Worm (Caenorhabditis elegans) whole organism, late embryonic: Measurements from ENCODE around the gene fipr-16.
A peak's percentile ranks its signal among the peaks of the same experiment; 100 is the strongest.

Experiments used
- C08G9.2 ChIP-seq: sonication (generic microtip); optimal IDR thresholded peaks from 2 replicates; lab custom pipeline; 2016; ENCODE audit warnings: mild to moderate bottlenecking, missing genetic modification characterization, moderate library complexity, missing compliant biosample characterization
- K02D7.2 ChIP-seq: sonication (generic microtip); optimal IDR thresholded peaks from 2 replicates; lab custom pipeline; 2017; ENCODE audit warnings: mild to moderate bottlenecking, missing genetic modification characterization, missing compliant biosample characterization
- T23F11.4 ChIP-seq: fragments of 200-800 bp; sonication (Bioruptor generic); optimal IDR thresholded peaks from 2 replicates; lab custom pipeline; 2018; ENCODE audit warnings: mild to moderate bottlenecking, missing genetic modification characterization, missing compliant biosample characterization
- ahr-1 ChIP-seq: sonication (generic microtip); optimal IDR thresholded peaks from 2 replicates; lab custom pipeline; 2016; ENCODE audit warnings: missing genetic modification characterization, missing compliant biosample characterization
- ama-1 ChIP-seq: fragments of 150-350 bp; optimal IDR thresholded peaks from 2 replicates; lab custom pipeline; 2014
- ceh-19 ChIP-seq: fragments of 200-800 bp; sonication (Bioruptor generic); optimal IDR thresholded peaks from 2 replicates; lab custom pipeline; 2018; ENCODE audit warnings: mild to moderate bottlenecking, missing genetic modification characterization, missing compliant biosample characterization
- ceh-2 ChIP-seq: sonication (generic microtip); optimal IDR thresholded peaks from 2 replicates; lab custom pipeline; 2016; ENCODE audit warnings: missing genotype, missing genetic modification characterization, missing compliant biosample characterization
- ceh-34 ChIP-seq: sonication (generic microtip); optimal IDR thresholded peaks from 2 replicates; lab custom pipeline; 2016; ENCODE audit warnings: mild to moderate bottlenecking, missing genetic modification characterization, missing compliant biosample characterization
- ceh-45 ChIP-seq: fragments of 200-800 bp; sonication (Bioruptor generic); IDR thresholded peaks from 2 replicates; pipeline ENCODE4 v1.3.6; 2022; ENCODE audit warnings: missing genetic modification reagents, missing genetic modification characterization, missing compliant biosample characterization
- ets-4 ChIP-seq: sonication (generic microtip); optimal IDR thresholded peaks from 2 replicates; lab custom pipeline; 2016; ENCODE audit warnings: missing genetic modification characterization, missing compliant biosample characterization
- eyg-1 ChIP-seq: sonication (generic microtip); optimal IDR thresholded peaks from 2 replicates; lab custom pipeline; 2016; ENCODE audit warnings: missing genotype, missing genetic modification characterization, missing compliant biosample characterization
- fax-1 ChIP-seq: sonication (generic microtip); optimal IDR thresholded peaks from 2 replicates; lab custom pipeline; 2016; ENCODE audit warnings: missing genotype, missing genetic modification characterization, missing compliant biosample characterization
- gmeb-2 ChIP-seq: sonication (generic microtip); optimal IDR thresholded peaks from 2 replicates; lab custom pipeline; 2016; ENCODE audit warnings: missing genetic modification characterization, inconsistent platforms, missing compliant biosample characterization
- hlh-13 ChIP-seq: fragments of 200-800 bp; sonication (Bioruptor generic); optimal IDR thresholded peaks from 2 replicates; lab custom pipeline; 2018; ENCODE audit warnings: mild to moderate bottlenecking, missing genetic modification characterization, missing compliant biosample characterization
- hlh-15 ChIP-seq: sonication (generic microtip); optimal IDR thresholded peaks from 2 replicates; lab custom pipeline; 2016; ENCODE audit warnings: missing genetic modification characterization, missing compliant biosample characterization
- hlh-30 ChIP-seq: sonication (generic microtip); optimal IDR thresholded peaks from 2 replicates; lab custom pipeline; 2017; ENCODE audit warnings: antibody characterized with exemption, missing genetic modification characterization, missing compliant biosample characterization; ENCODE audit not compliant: insufficient read depth
- hlh-8 ChIP-seq: sonication (generic microtip); optimal IDR thresholded peaks from 2 replicates; lab custom pipeline; 2016; ENCODE audit warnings: missing genotype, missing genetic modification characterization, missing compliant biosample characterization
- nhr-232 ChIP-seq: sonication (generic microtip); optimal IDR thresholded peaks from 2 replicates; lab custom pipeline; 2016; ENCODE audit warnings: missing genetic modification characterization, missing compliant biosample characterization
- odd-2 ChIP-seq: sonication (generic microtip); optimal IDR thresholded peaks from 2 replicates; lab custom pipeline; 2017; ENCODE audit warnings: antibody characterized with exemption, mild to moderate bottlenecking, missing genetic modification characterization, missing compliant biosample characterization
- pat-9 ChIP-seq: fragments of 200-800 bp; sonication (Bioruptor generic); optimal IDR thresholded peaks from 2 replicates; lab custom pipeline; 2018; ENCODE audit warnings: mild to moderate bottlenecking, missing genetic modification characterization, moderate library complexity, missing compliant biosample characterization
- pha-2 ChIP-seq: sonication (generic microtip); optimal IDR thresholded peaks from 2 replicates; lab custom pipeline; 2017; ENCODE audit warnings: mild to moderate bottlenecking, missing genetic modification characterization, missing compliant biosample characterization
- pha-4 ChIP-seq: fragments of 150-350 bp; optimal IDR thresholded peaks from 2 replicates; lab custom pipeline; 2018; ENCODE audit warnings: missing biosample characterization, missing genetic modification reagents, missing genetic modification characterization
- pros-1 ChIP-seq: fragments of 150-350 bp; optimal IDR thresholded peaks from 2 replicates; lab custom pipeline; 2014; ENCODE audit warnings: missing biosample characterization, missing genetic modification reagents, missing genetic modification characterization
- ref-2 ChIP-seq: sonication (generic microtip); optimal IDR thresholded peaks from 2 replicates; lab custom pipeline; 2016; ENCODE audit warnings: missing genetic modification characterization, missing compliant biosample characterization
- rnt-1 ChIP-seq: sonication (generic microtip); optimal IDR thresholded peaks from 2 replicates; lab custom pipeline; 2016; ENCODE audit warnings: missing genetic modification characterization, missing compliant biosample characterization
- sdc-2 ChIP-seq: sonication (generic microtip); optimal IDR thresholded peaks from 2 replicates; lab custom pipeline; 2016; ENCODE audit warnings: missing genotype, missing genetic modification characterization, missing compliant biosample characterization
- tbx-2 ChIP-seq: sonication (generic microtip); optimal IDR thresholded peaks from 2 replicates; lab custom pipeline; 2016; ENCODE audit warnings: missing genetic modification characterization, missing compliant biosample characterization
- tbx-7 ChIP-seq: sonication (generic microtip); optimal IDR thresholded peaks from 2 replicates; lab custom pipeline; 2016; ENCODE audit warnings: missing genotype, missing genetic modification characterization, missing compliant biosample characterization
- ttx-3 ChIP-seq: sonication (generic microtip); optimal IDR thresholded peaks from 2 replicates; lab custom pipeline; 2016; ENCODE audit warnings: missing genetic modification reagents, missing genetic modification characterization, missing compliant biosample characterization
- unc-55 ChIP-seq: sonication (generic microtip); optimal IDR thresholded peaks from 2 replicates; lab custom pipeline; 2017; ENCODE audit warnings: missing biosample characterization, missing genetic modification reagents, missing genetic modification characterization
- unc-86 ChIP-seq: sonication (generic microtip); optimal IDR thresholded peaks from 2 replicates; lab custom pipeline; 2016; ENCODE audit warnings: missing genetic modification characterization, missing compliant biosample characterization
- zip-5 ChIP-seq: sonication (generic microtip); optimal IDR thresholded peaks from 2 replicates; lab custom pipeline; 2016; ENCODE audit warnings: missing genetic modification characterization, missing compliant biosample characterization
- ztf-16 ChIP-seq: sonication (generic microtip); optimal IDR thresholded peaks from 2 replicates; lab custom pipeline; 2017; ENCODE audit warnings: missing genetic modification characterization, missing compliant biosample characterization

fipr-16 gene

DNA sequence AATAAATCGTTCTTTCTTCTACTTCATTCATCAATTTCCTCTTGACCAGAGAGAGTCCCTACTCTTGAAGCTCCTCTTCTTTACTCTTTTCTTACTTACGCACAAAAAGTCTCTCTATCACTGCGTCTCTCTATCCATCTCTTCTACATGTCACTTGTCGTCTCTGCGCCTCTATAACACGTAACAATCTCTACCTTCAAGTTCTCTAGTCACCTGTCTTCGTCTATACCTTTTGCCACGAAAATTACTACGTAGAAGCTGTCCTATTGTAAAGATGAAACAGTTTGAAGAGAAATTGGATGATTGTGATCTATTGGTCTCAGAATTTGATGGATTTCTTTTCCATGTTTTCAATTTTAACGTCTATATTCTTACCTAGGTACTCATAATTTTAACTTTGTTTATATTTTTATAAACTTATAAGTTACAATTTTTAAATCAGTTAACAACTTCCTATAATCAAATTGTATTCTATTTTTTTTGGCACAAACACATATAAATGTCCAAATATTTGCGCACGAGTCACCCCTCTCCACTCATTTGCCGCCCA is 33.9 kb downstream of the fipr-16 start, which contains the start of gene C02D5.2 (continued):
- TF ChIP-seq gmeb-2 (no peak), ceh-19 (GFP tag; lab: Kevin White, UChicago) (no peak), ceh-34 (peak; percentile 35), fax-1 (tag; lab: Kevin White, UChicago) (no peak)

DNA sequence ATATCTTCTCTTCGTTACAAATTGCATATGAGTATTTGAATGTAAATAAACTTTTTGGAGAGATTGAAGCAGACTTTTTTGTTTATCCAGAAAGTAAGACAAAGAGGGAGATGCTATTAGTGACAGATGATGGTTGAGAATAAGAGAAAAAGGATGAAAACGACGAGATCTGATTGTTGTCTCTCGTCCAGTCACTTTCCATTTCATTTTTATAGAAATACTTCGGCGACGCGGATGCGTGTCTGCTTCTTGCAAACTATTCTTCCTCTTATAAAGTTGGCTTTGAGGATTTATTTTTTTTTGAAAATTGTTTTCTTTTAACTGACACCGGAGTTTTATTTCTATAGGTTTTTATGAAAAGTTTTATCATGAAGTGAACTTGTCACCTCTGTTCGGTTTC is 35.1 kb downstream of the fipr-16 start:
- TF ChIP-seq pros-1 (tag; lab: Kevin White, UChicago) (no peak), hlh-15 (tag; lab: Kevin White, UChicago) (no peak), odd-2 (tag; lab: Kevin White, UChicago) (no peak)

DNA sequence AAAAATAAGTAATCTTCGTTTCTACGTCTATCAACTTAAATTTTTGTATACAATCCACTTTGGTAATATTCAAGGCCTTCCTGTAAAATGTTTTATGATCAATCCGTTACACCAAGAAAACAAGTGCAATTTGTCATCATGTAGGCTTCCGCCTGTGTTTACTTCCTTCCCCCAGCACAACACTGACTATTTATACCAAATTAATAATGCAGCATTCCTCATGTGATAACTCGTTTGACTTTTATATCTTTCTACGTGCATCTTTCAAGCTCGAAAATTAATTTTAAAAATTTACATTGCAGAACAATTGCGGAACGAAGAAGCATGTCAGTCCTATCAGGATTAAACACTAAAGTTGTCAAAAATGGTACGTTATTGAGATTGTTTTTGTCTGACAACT is 36.3 kb downstream of the fipr-16 start, which contains the start of gene gsto-2:
TSS of gene gsto-2 (plus strand) at position 301 of the 400 bp plus-strand sequence.
- no peak for TF ChIP-seq nhr-232 (tag; lab: Kevin White, UChicago)
- no peak for TF ChIP-seq hlh-30
- no peak for TF ChIP-seq tbx-7 (tag; lab: Kevin White, UChicago)
- no peak for TF ChIP-seq pha-2 (tag; lab: Kevin White, UChicago)
- TF ChIP-seq ceh-2: no peak

DNA sequence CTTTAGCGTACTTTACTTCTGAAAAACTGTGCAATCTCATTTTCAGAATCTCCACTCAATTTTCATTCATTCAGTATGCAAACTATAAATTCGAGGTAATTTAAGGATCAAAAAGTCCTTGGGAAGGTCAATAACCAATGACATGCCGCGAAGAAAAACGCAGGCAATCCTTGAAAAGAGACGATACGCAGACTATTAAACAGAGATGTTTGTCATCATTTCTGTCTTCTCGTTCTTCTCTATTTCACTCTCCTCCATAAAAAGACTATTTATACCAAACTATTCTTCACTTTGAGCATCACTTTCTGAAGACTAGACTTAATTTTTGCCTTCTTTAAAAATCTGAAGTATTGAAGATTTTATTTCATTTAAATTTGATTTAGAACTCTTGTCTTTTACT is 38.7 kb downstream of the fipr-16 start, which contains the start of gene C02D5.4:
TSS of gene C02D5.4 (plus strand) at position 41 of the 400 bp plus-strand sequence.
- TF ChIP-seq pat-9 (no peak), C08G9.2 (no peak), unc-86 (tag; lab: Kevin White, UChicago) (no peak), sdc-2 (tag; lab: Kevin White, UChicago) (no peak), ahr-1 (tag; lab: Kevin White, UChicago) (no peak), hlh-13 (no peak), rnt-1 (no peak), eyg-1 (no peak), T23F11.4 (GFP tag; lab: Kevin White, UChicago) (no peak)

DNA sequence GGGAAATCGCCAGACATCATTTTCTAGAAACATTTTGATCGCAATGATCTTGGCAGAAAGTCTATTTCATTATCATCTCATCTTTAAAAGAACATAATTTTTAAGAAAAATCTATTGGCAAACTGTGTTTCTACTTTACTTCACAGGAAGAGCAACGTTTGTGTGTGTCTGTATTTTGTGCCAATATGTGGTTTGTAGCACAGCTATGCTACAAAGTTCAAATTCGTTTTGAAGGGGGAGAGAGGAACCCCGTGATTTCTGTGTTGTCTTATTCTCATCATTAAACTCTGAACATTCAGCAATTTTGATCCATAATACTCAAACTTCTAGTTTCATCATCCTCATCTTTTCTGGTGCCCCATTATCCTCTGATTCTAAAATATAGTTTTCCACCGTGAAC is 39.1 kb downstream of the fipr-16 start:
- TF ChIP-seq hlh-15 (tag; lab: Kevin White, UChicago) (no peak), hlh-13 (no peak), ztf-16 (tag; lab: Kevin White, UChicago) (no peak), hlh-8 (tag; lab: Kevin White, UChicago) (no peak), ets-4 (tag; lab: Kevin White, UChicago) (no peak), pha-4 (tag; lab: Kevin White, UChicago) (no peak), K02D7.2 (tag; lab: Kevin White, UChicago) (no peak), zip-5 (no peak), gmeb-2 (no peak)

DNA sequence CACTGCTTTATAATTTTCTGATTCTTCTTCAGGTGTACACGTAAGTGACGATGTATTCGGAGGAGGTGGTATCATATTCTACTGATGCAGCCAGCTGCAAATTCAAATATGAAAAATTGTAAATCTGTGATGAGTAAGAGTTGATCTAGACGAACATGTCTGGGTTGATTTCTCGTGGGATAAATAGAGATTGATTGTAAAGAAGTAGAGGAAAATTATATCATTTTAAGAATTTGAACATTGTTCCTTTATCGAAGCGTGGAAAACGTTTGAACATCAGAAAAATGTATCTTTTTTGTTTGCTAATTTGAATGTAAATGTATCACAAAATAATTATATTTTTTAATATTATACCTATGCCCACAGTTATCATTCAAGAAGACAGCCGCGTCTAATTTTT is 45.3 kb downstream of the fipr-16 start, which contains the start of gene ZC21.6:
TSS of gene ZC21.6 (minus strand) at position 101 of the 400 bp plus-strand sequence.
- TF ChIP-seq ama-1 (lab: Kevin White, UChicago) (no peak), tbx-2 (no peak), ceh-45 (GFP tag; lab: Robert Waterston, UW) (no peak), ref-2 (no peak), unc-55 (GFP tag; lab: Kevin White, UChicago) (no peak), ttx-3 (no peak)
- TF ChIP-seq, all 69 proteins: peak for 0
